Fruit fly (Drosophila melanogaster) whole organism, embryonic: Measurements from ENCODE around the gene CG13056.

Source experiments
- Abd-B ChIP-seq: fragments of 200-800 bp; sonication (Bioruptor generic); optimal IDR thresholded peaks from 2 replicates; lab custom pipeline; 2018; ENCODE audit warnings: missing biosample characterization, mild to moderate bottlenecking, missing genetic modification characterization, moderate library complexity
- Antp ChIP-seq: fragments of 200-800 bp; sonication (Bioruptor generic); optimal IDR thresholded peaks from 3 replicates; lab custom pipeline; 2016; ENCODE audit warnings: missing biosample characterization, missing genetic modification characterization
- B-H1 ChIP-seq: fragments of 200-800 bp; sonication (Bioruptor generic); IDR thresholded peaks from 3 replicates; pipeline ENCODE4 v1.3.6; 2022; ENCODE audit warnings: missing biosample characterization, missing genetic modification characterization
- CG4360 ChIP-seq: fragments of 200-800 bp; sonication (Bioruptor generic); IDR thresholded peaks from 2 replicates; pipeline ENCODE4 v1.3.6; 2022; ENCODE audit warnings: missing biosample characterization, missing genetic modification characterization
- Pdp1 ChIP-seq, 2 experiments: fragments of 200-800 bp; sonication (Bioruptor generic); optimal IDR thresholded peaks; 3 replicates each; lab custom pipeline; 2016; ENCODE audit warnings: missing biosample characterization in 2 of 2, missing genetic modification characterization in 2 of 2, mild to moderate bottlenecking in 1 of 2, moderate library complexity in 1 of 2
- cad ChIP-seq: fragments of >200 bp; optimal IDR thresholded peaks from 2 replicates; lab custom pipeline; 2017; ENCODE audit warnings: missing biosample characterization, missing genetic modification characterization
- chinmo ChIP-seq: fragments of 200-800 bp; sonication (Bioruptor generic); IDR thresholded peaks from 4 replicates; pipeline ENCODE4 v1.3.6; 2022; ENCODE audit warnings: missing biosample characterization, missing genetic modification characterization; ENCODE audit not compliant: partially characterized antibody
- exex ChIP-seq: fragments of 200-800 bp; sonication (Bioruptor generic); optimal IDR thresholded peaks from 4 replicates; lab custom pipeline; 2018; ENCODE audit warnings: missing biosample characterization, mild to moderate bottlenecking, missing genetic modification characterization, moderate library complexity
- grn ChIP-seq: fragments of 200-800 bp; sonication (Bioruptor generic); optimal IDR thresholded peaks from 3 replicates; lab custom pipeline; 2017; ENCODE audit warnings: missing biosample characterization, missing genetic modification characterization
- luna ChIP-seq: fragments of 200-800 bp; sonication (Bioruptor generic); optimal IDR thresholded peaks from 2 replicates; lab custom pipeline; 2016; ENCODE audit warnings: missing biosample characterization, missing genetic modification characterization
- pum ChIP-seq: fragments of 200-800 bp; sonication (Bioruptor generic); optimal IDR thresholded peaks from 2 replicates; lab custom pipeline; 2016; ENCODE audit warnings: missing biosample characterization, missing genetic modification characterization

Gene CG13056

DNA sequence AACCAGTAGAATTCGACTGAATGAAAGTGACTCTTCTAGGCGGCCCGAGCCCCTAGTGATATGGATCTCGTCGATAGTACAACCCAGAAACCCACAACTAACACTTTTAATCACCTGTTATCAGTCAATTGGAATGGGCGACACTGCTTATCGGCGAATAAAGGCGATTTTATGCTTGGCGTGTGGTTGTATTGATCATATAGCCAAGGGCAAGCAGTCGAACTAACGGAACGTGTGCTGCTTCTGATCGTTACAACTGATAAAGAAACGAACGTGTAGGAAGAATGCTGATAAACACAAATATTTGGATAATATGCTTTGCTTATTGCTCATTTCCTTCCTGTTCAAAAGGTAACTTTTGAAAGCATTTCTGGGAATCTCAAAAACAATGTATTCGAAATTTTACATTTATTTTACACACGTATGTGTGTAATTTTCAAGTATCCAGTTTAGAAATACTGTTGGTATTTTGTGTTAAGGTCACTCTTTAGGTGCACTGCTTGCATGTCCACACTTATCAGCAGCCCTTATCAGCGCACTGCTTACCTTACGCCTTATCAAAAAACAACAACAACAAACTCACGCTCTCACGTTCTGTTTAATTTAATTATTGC, 48.2 kb downstream of the CG13056 start, which contains the start of gene Agpat4 (continued):
- no peak for TF ChIP-seq B-H1
- no peak for TF ChIP-seq cad (GFP tag; lab: Kevin White, UChicago)
- no peak for TF ChIP-seq luna (GFP tag; lab: Kevin White, UChicago)
- peak; percentile 99 for TF ChIP-seq CG4360 (GFP tag; lab: Robert Waterston, UW)
- TF ChIP-seq Antp (GFP tag; lab: Kevin White, UChicago) = no peak

DNA sequence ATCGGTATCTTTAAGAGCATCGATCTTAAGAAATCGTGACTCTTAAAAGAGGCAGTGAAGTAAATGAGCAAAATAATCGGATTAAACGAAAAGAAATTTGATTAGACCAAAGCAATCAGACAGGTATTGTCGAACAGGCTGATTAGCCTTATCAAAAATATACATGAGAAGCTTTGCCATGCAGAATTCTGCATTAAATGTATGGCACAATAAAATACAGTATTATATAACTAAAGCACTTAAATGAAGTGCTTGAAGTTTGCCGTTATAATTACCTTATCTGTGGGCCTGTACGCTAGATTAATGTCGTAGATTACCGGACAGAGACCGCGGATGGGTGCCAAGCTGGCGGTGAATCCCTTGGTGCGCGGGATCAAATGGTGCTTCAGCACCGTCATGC, 49.9 kb downstream of the CG13056 start:
- TF ChIP-seq Abd-B (no peak), pum (GFP tag; lab: Kevin White, UChicago) (no peak), Pdp1 (GFP tag; optimal IDR thresholded peaks at IDR 0.05; lab: Kevin White, UChicago) (peak in 1 of 2 experiments; percentile 87), grn (GFP tag; lab: Kevin White, UChicago) (peak; percentile 20), exex (peak; percentile 79), chinmo (GFP tag; lab: Robert Waterston, UW) (0 out of 4 replicates have a peak, but pooled peaks have one; percentile 30)
- TF ChIP-seq, all 482 proteins: peak for 4
